Worm (Caenorhabditis elegans): ENCODE data around the gene srh-111.
"Not testable (repeated sequence)": the region's sequence is repeated elsewhere in the genome, so short reads cannot be mapped to it uniquely, and the experiment has no call there.

Gene srh-111

DNA sequence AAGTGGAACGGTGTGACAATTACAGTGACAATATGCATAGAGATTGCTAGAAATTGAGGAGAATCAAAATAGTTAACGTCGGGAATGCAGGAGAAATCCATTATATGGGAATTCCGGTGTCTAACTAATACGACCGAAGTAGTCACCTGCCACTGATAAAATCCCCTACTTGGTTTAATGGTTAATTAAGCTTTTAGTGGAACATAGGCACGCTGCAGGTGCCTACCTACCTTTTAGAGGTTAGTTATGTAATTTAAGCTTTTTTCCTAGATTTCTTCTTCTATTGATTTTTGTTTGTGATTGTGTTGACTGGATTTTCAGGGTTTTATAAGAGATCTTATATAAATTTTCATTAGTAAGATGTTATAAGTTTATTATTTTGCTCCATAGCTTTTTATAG is 28.8 kb downstream of the srh-111 start, which contains the start of gene srh-203:
Gene srh-203, minus strand, starts transcription at position 101 of the 400 bp plus-strand sequence.
- not testable (repeated sequence) for TF ChIP-seq unc-30 (tag; optimal IDR thresholded peaks at IDR 0.05); nhr-237 (tag; optimal IDR thresholded peaks at IDR 0.05); ama-1 (optimal IDR thresholded peaks at IDR 0.05)

DNA sequence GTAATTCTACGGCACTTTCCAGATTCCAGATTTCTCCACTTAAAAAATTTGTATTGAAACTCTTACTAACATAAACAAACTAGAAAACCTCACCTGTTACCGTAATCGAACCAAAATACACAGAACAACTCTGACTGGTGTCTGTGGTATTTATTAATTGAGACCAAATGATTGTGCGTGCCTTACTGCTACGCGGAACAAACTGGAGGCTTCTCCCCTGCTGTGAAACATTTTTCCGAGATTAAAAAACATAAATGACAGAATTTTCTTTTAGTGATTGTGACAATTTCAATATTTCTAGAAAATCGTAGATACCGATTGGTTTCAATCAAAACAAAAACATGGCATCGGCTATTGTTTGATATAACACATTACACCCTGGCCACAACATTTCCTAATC is 35.1 kb downstream of the srh-111 start:
- TF ChIP-seq ceh-8 (GFP tag; optimal IDR thresholded peaks at IDR 0.05) (no peak), mep-1 (tag; optimal IDR thresholded peaks at IDR 0.05) (no peak), nhr-237 (tag; optimal IDR thresholded peaks at IDR 0.05) (no peak)

DNA sequence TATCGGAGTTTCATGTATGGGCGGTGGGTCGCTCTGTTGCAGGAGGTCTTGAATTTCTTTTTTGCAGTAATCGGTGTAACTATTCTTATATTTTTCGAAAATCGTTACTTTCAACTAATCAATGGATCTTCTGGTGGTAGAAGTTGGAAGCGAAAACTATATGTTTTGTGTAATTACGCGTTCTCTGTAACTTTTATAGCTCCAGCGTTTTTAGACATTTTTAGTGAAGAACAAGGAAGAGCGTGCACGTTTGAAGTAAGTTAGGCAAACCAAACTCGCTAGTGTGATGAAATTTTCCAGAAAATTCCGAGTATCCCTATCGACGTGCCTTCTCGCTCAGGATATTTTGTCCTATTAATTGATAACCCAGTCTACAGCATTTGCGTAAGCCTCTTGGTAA is 45.6 kb downstream of the srh-111 start, which contains the start of gene srh-154:
Gene srh-154, plus strand, starts transcription at position 301 of the 400 bp plus-strand sequence.
- TF ChIP-seq efl-1 (optimal IDR thresholded peaks at IDR 0.05) (no peak), efl-1 (GFP tag; optimal IDR thresholded peaks at IDR 0.05 in 1 of 2) (peak in 1 of 2 experiments; percentile 55), zag-1 (tag; optimal IDR thresholded peaks at IDR 0.05) (no peak)

DNA sequence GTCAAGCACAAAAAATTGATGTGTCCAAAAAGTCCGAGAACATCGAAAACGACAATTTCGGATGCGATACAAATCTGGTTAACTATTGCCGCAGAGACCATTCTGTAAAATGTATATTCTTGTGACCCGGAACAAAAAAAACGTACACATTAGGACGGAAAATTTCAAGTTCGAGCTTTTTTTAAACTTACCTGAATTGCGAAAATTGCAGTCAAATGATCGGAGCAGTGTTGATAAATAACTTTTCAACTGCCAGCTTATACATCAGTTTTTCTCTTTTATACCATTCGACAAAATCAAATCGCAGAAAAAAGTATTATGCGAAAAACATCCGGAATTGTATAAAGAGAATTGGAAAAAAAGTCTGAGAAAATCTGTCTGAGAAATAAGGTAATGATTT is 46.7 kb downstream of the srh-111 start, which contains the start of gene srsx-2:
Gene srsx-2, minus strand, starts transcription at position 101 of the 400 bp plus-strand sequence.
- no peak for TF ChIP-seq unc-86 (tag; optimal IDR thresholded peaks at IDR 0.05)
- TF ChIP-seq alr-1 (tag; optimal IDR thresholded peaks at IDR 0.05; ENCODE audit: borderline replicate concordance), result no peak
- no peak for TF ChIP-seq nhr-12 (tag; optimal IDR thresholded peaks at IDR 0.05)
- TF ChIP-seq lsy-2 (tag; optimal IDR thresholded peaks at IDR 0.05), result no peak
- TF ChIP-seq skn-1 (tag; optimal IDR thresholded peaks at IDR 0.05), result no peak
- TF ChIP-seq isw-1 (GFP tag; IDR thresholded peaks at IDR 0.05), result no peak
- no peak for TF ChIP-seq lin-35 (GFP tag; optimal IDR thresholded peaks at IDR 0.05)
- TF ChIP-seq nhr-20 (tag; optimal IDR thresholded peaks at IDR 0.05), result no peak
- TF ChIP-seq ets-5 (GFP tag; IDR thresholded peaks at IDR 0.05), result no peak
- no peak for TF ChIP-seq snpc-4 (tag; optimal IDR thresholded peaks at IDR 0.05)
- TF ChIP-seq mef-2 (tag; optimal IDR thresholded peaks at IDR 0.05), result no peak
- no peak for TF ChIP-seq zip-4 (GFP tag; optimal IDR thresholded peaks at IDR 0.05)
- TF ChIP-seq tbx-2 (tag; optimal IDR thresholded peaks at IDR 0.05), result no peak
- TF ChIP-seq ceh-63 (GFP tag; optimal IDR thresholded peaks at IDR 0.05), result no peak

DNA sequence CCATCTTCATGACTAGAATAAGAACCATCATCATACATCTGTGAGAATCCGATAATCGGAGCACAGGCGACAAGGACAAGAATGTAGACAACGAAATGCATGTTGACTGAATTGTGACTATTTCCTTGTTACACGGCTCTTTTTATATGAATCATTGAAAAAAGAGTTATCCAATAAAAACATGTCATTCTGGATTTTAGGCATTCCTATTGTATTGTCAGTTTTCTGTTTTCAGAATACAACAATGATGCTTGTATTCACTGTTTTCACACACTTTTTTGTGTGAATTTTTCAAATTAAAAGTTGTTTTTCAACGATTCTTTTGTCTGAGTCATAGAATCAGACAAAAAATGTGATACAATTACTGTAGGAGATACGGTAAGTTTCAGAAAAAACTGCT is 48.5 kb downstream of the srh-111 start, which contains the start of gene F20E11.18:
Gene F20E11.18, minus strand, starts transcription at position 101 of the 400 bp plus-strand sequence.
- TF ChIP-seq nhr-28 (tag; optimal IDR thresholded peaks at IDR 0.05) (no peak), efl-3 (GFP tag; optimal IDR thresholded peaks at IDR 0.05) (no peak), ztf-4 (tag; optimal IDR thresholded peaks at IDR 0.05) (no peak), hlh-17 (GFP tag; optimal IDR thresholded peaks at IDR 0.05; ENCODE audit: borderline replicate concordance) (no peak)
